Fruit fly (Drosophila melanogaster) whole organism, embryonic: ENCODE results near the gene CG9933.

ENCODE experiments used
- Atf6 ChIP-seq: fragments of 200-800 bp; sonication (Bioruptor generic); IDR thresholded peaks from 2 replicates; pipeline ENCODE4 v1.3.6; 2022; ENCODE audit warnings: missing biosample characterization, missing genetic modification characterization
- Awh ChIP-seq: fragments of 200-800 bp; sonication (Bioruptor generic); IDR thresholded peaks from 2 replicates; pipeline ENCODE4, ENCODE4 v1.3.6; 2022; ENCODE audit warnings: missing biosample characterization, missing genetic modification characterization
- Blimp-1 ChIP-seq: fragments of 200-800 bp; sonication (Bioruptor generic); optimal IDR thresholded peaks from 3 replicates; lab custom pipeline; 2018; ENCODE audit warnings: missing biosample characterization, missing genetic modification characterization, mild to moderate bottlenecking, moderate library complexity, missing genetic modification reagents
- Bteb2 ChIP-seq: fragments of 200-800 bp; sonication (Bioruptor generic); optimal IDR thresholded peaks from 2 replicates; lab custom pipeline; 2016; ENCODE audit warnings: missing biosample characterization, missing genetic modification characterization
- CG10147 ChIP-seq: fragments of 200-800 bp; sonication (Bioruptor generic); optimal IDR thresholded peaks from 2 replicates; lab custom pipeline; 2019; ENCODE audit warnings: missing biosample characterization, mild to moderate bottlenecking, missing genetic modification characterization, moderate library complexity
- CG10321 ChIP-seq: fragments of 200-800 bp; sonication (Bioruptor generic); IDR thresholded peaks from 2 replicates; pipeline ENCODE4 v1.3.6; 2022; ENCODE audit warnings: missing biosample characterization, missing genetic modification characterization
- CG12299 ChIP-seq: fragments of 200-800 bp; sonication (Bioruptor generic); optimal IDR thresholded peaks from 2 replicates; lab custom pipeline; 2018; ENCODE audit warnings: missing biosample characterization, mild to moderate bottlenecking, missing genetic modification characterization
- CG13424 ChIP-seq: fragments of 200-800 bp; sonication (Bioruptor generic); optimal IDR thresholded peaks from 2 replicates; lab custom pipeline; 2019; ENCODE audit warnings: missing biosample characterization, mild to moderate bottlenecking, missing genetic modification characterization, moderate library complexity
- CG14050 ChIP-seq: fragments of 200-800 bp; sonication (Bioruptor generic); IDR thresholded peaks from 3 replicates; pipeline ENCODE4 v1.3.6; 2022; ENCODE audit warnings: missing biosample characterization, missing genetic modification characterization
- CG14667 ChIP-seq: fragments of 200-800 bp; sonication (Bioruptor generic); IDR thresholded peaks from 2 replicates; pipeline ENCODE4 v1.3.6; 2022; ENCODE audit warnings: missing biosample characterization, missing genetic modification characterization
- CG14860 ChIP-seq: fragments of 200-800 bp; sonication (Bioruptor generic); IDR thresholded peaks from 3 replicates; pipeline ENCODE4 v1.3.6; 2022; ENCODE audit warnings: missing biosample characterization, missing genetic modification characterization; ENCODE audit not compliant: partially characterized antibody
- CG17385 ChIP-seq: fragments of 200-800 bp; sonication (Bioruptor generic); optimal IDR thresholded peaks from 3 replicates; lab custom pipeline; 2018; ENCODE audit warnings: missing biosample characterization, mild to moderate bottlenecking, missing genetic modification characterization
- CG17568 ChIP-seq: fragments of 200-800 bp; sonication (Bioruptor generic); optimal IDR thresholded peaks from 2 replicates; lab custom pipeline; 2018; ENCODE audit warnings: missing biosample characterization, mild to moderate bottlenecking, missing genetic modification characterization, moderate library complexity
- CG31441 ChIP-seq: fragments of 200-800 bp; sonication (Bioruptor generic); IDR thresholded peaks from 2 replicates; pipeline ENCODE4 v1.3.6; 2022; ENCODE audit warnings: missing biosample characterization, missing genetic modification characterization
- CG33557 ChIP-seq: fragments of 200-800 bp; sonication (Bioruptor generic); optimal IDR thresholded peaks from 2 replicates; lab custom pipeline; 2019; ENCODE audit warnings: missing biosample characterization, mild to moderate bottlenecking, missing genetic modification characterization, moderate library complexity
- CG6254 ChIP-seq: fragments of 200-800 bp; sonication (Bioruptor generic); optimal IDR thresholded peaks from 3 replicates; lab custom pipeline; 2017; ENCODE audit warnings: mild to moderate bottlenecking, missing biosample characterization, missing genetic modification reagents, missing genetic modification characterization
- CG6654 ChIP-seq: fragments of 200-800 bp; sonication (Bioruptor generic); optimal IDR thresholded peaks from 2 replicates; lab custom pipeline; 2017; ENCODE audit warnings: missing biosample characterization, mild to moderate bottlenecking, missing genetic modification characterization
- CG7839 ChIP-seq: fragments of 200-800 bp; sonication (Bioruptor generic); optimal IDR thresholded peaks from 3 replicates; lab custom pipeline; 2018; ENCODE audit warnings: missing biosample characterization, mild to moderate bottlenecking, missing genetic modification characterization, moderate library complexity
- CHES-1-like ChIP-seq: fragments of 200-800 bp; sonication (Bioruptor generic); optimal IDR thresholded peaks from 2 replicates; lab custom pipeline; 2016; ENCODE audit warnings: missing biosample characterization, missing genetic modification characterization
- CTCF ChIP-seq: fragments of 200-800 bp; sonication (Bioruptor generic); optimal IDR thresholded peaks from 2 replicates; lab custom pipeline; 2017; ENCODE audit warnings: missing biosample characterization, mild to moderate bottlenecking, missing genetic modification characterization, moderate library complexity
- Drgx ChIP-seq: fragments of 200-800 bp; sonication (Bioruptor generic); IDR thresholded peaks from 2 replicates; pipeline ENCODE4 v1.3.6; 2022; ENCODE audit warnings: missing biosample characterization, missing genetic modification characterization
- Kr ChIP-seq: fragments of 200-800 bp; sonication (Bioruptor generic); optimal IDR thresholded peaks from 2 replicates; lab custom pipeline; 2017; ENCODE audit warnings: missing biosample characterization, mild to moderate bottlenecking, missing genetic modification characterization
- MBD-R2 ChIP-seq: fragments of 200-800 bp; sonication (Bioruptor generic); IDR thresholded peaks from 2 replicates; pipeline ENCODE4 v1.3.6; 2022; ENCODE audit warnings: missing biosample characterization, missing genetic modification characterization
- MESR4 ChIP-seq: fragments of 200-800 bp; sonication (Bioruptor generic); optimal IDR thresholded peaks from 2 replicates; lab custom pipeline; 2018; ENCODE audit warnings: missing biosample characterization, mild to moderate bottlenecking, missing genetic modification characterization, moderate library complexity
- MTF-1 ChIP-seq: fragments of 200-800 bp; sonication (Bioruptor generic); optimal IDR thresholded peaks from 2 replicates; lab custom pipeline; 2018; ENCODE audit warnings: missing biosample characterization, mild to moderate bottlenecking, missing genetic modification characterization, borderline replicate concordance
- Med ChIP-seq: fragments of 200-800 bp; sonication (Bioruptor generic); peaks from one replicate; lab custom pipeline; 2016; ENCODE audit warnings: missing biosample characterization, missing genetic modification characterization, mild to moderate bottlenecking, inconsistent platforms, moderate library complexity
- Vsx1 ChIP-seq: fragments of 200-800 bp; sonication (Bioruptor generic); optimal IDR thresholded peaks from 2 replicates; lab custom pipeline; 2017; ENCODE audit warnings: missing biosample characterization, mild to moderate bottlenecking, missing genetic modification characterization, missing genetic modification reagents
- YL-1 ChIP-seq: fragments of 200-800 bp; sonication (Bioruptor generic); optimal IDR thresholded peaks from 3 replicates; lab custom pipeline; 2017; ENCODE audit warnings: missing biosample characterization, mild to moderate bottlenecking, missing genetic modification characterization
- bcd ChIP-seq: fragments of 200-800 bp; sonication (Bioruptor generic); optimal IDR thresholded peaks from 2 replicates; lab custom pipeline; 2017; ENCODE audit warnings: missing biosample characterization, mild to moderate bottlenecking, missing genetic modification characterization
- bowl ChIP-seq: fragments of 200-800 bp; sonication (Bioruptor generic); IDR thresholded peaks from 2 replicates; pipeline ENCODE4 v1.3.6; 2022; ENCODE audit warnings: missing biosample characterization, missing genetic modification characterization
- corto ChIP-seq: fragments of 200-800 bp; sonication (Bioruptor generic); optimal IDR thresholded peaks from 2 replicates; lab custom pipeline; 2016; ENCODE audit warnings: missing biosample characterization, mild to moderate bottlenecking, missing genetic modification characterization, moderate library complexity
- crol ChIP-seq: fragments of 200-800 bp; sonication (Bioruptor generic); IDR thresholded peaks from 2 replicates; pipeline ENCODE4 v1.3.6; 2022; ENCODE audit warnings: missing biosample characterization, missing genetic modification characterization
- crp ChIP-seq, 2 experiments: fragments of 200-800 bp; sonication (Bioruptor generic); optimal IDR thresholded peaks; 2 replicates in 1 of 2; 3 replicates in 1 of 2; lab custom pipeline; 2017; ENCODE audit warnings: missing biosample characterization in 2 of 2, missing genetic modification characterization in 2 of 2, mild to moderate bottlenecking in 1 of 2, moderate library complexity in 1 of 2
- dm ChIP-seq: fragments of 200-800 bp; sonication (Bioruptor generic); optimal IDR thresholded peaks from 3 replicates; lab custom pipeline; 2016; ENCODE audit warnings: missing biosample characterization, missing genetic modification characterization
- gcm2 ChIP-seq: fragments of 200-800 bp; sonication (Bioruptor generic); optimal IDR thresholded peaks from 2 replicates; lab custom pipeline; 2016; ENCODE audit warnings: missing biosample characterization, missing genetic modification characterization
- gfzf ChIP-seq: fragments of 200-800 bp; sonication (Bioruptor generic); optimal IDR thresholded peaks from 2 replicates; lab custom pipeline; 2016; ENCODE audit warnings: missing biosample characterization, mild to moderate bottlenecking, missing genetic modification characterization, moderate library complexity
- gsb ChIP-seq: fragments of 200-800 bp; sonication (Bioruptor generic); IDR thresholded peaks from 2 replicates; pipeline ENCODE4 v1.3.6; 2022; ENCODE audit warnings: missing biosample characterization, missing genetic modification characterization
- her ChIP-seq: fragments of 200-800 bp; sonication (Bioruptor generic); optimal IDR thresholded peaks from 2 replicates; lab custom pipeline; 2016; ENCODE audit warnings: missing biosample characterization, missing genetic modification characterization
- jigr1 ChIP-seq: fragments of 200-800 bp; sonication (Bioruptor generic); IDR thresholded peaks from 3 replicates; pipeline ENCODE4 v1.3.6; 2022; ENCODE audit warnings: missing biosample characterization, missing genetic modification characterization
- kay ChIP-seq: fragments of 200-800 bp; sonication (Bioruptor generic); optimal IDR thresholded peaks from 2 replicates; lab custom pipeline; 2016; ENCODE audit warnings: missing biosample characterization, missing genetic modification characterization
- lov ChIP-seq, 2 experiments: fragments of 200-800 bp in 1 of 2; fragments of >200 bp in 1 of 2; sonication (Bioruptor generic) in 1 of 2; IDR thresholded peaks in 1 of 2; optimal IDR thresholded peaks in 1 of 2; 2 replicates in 1 of 2; 3 replicates in 1 of 2; pipeline versions ENCODE4 v1.3.6 to Lab custom; 2017 to 2022; ENCODE audit warnings: missing biosample characterization in 1 of 2, missing genetic modification characterization in 1 of 2
- onecut ChIP-seq: fragments of 200-800 bp; sonication (Bioruptor generic); IDR thresholded peaks from 2 replicates; pipeline ENCODE4 v1.3.6; 2022; ENCODE audit warnings: missing biosample characterization, missing genetic modification characterization
- pan ChIP-seq, 4 experiments: fragments of >200 bp in 3 of 4; fragments of 200-800 bp in 1 of 4; sonication (Bioruptor generic) in 1 of 4; optimal IDR thresholded peaks in 3 of 4; IDR thresholded peaks in 1 of 4; 2 replicates each; pipeline versions ENCODE4 v1.3.6 to Lab custom; 2017 to 2022; ENCODE audit warnings: missing biosample characterization in 2 of 4, missing genetic modification characterization in 2 of 4, mixed read lengths in 1 of 4
- pzg ChIP-seq: fragments of 200-800 bp; sonication (Bioruptor generic); optimal IDR thresholded peaks from 3 replicates; lab custom pipeline; 2018; ENCODE audit warnings: missing biosample characterization, mild to moderate bottlenecking, missing genetic modification characterization, moderate library complexity
- repo ChIP-seq: fragments of 200-800 bp; sonication (Bioruptor generic); optimal IDR thresholded peaks from 2 replicates; lab custom pipeline; 2016; ENCODE audit warnings: missing biosample characterization, missing genetic modification characterization
- sna ChIP-seq: fragments of 200-800 bp; sonication (Bioruptor generic); IDR thresholded peaks from 2 replicates; pipeline ENCODE4 v1.3.6; 2022; ENCODE audit warnings: missing biosample characterization, missing genetic modification characterization; ENCODE audit not compliant: partially characterized antibody
- tgo ChIP-seq: fragments of 200-800 bp; sonication (Bioruptor generic); IDR thresholded peaks from 3 replicates; pipeline ENCODE4 v1.3.6; 2022; ENCODE audit warnings: missing biosample characterization, missing genetic modification characterization
- tio ChIP-seq: fragments of 200-800 bp; sonication (Bioruptor generic); optimal IDR thresholded peaks from 2 replicates; lab custom pipeline; 2017; ENCODE audit warnings: missing biosample characterization, missing genetic modification characterization, inconsistent platforms

The CG9933 gene

dm6 chr2L:13004059-13004870 is 16.8 kb downstream of the CG9933 start, which contains the start of the genes Vha68-1 and mTor (continued):
- peak; percentile 61 for TF ChIP-seq CHES-1-like
- peak; percentile 47 for TF ChIP-seq CG33557 (GFP tag; lab: Kevin White, UChicago)
- TF ChIP-seq MTF-1 (GFP tag; lab: Kevin White, UChicago), result no peak
- TF ChIP-seq gsb, result no peak
- TF ChIP-seq kay (GFP tag; lab: Kevin White, UChicago), result peak; percentile 54
- TF ChIP-seq jigr1 (GFP tag; lab: Robert Waterston, UW), result peak; percentile 85
- peak; percentile 61 for TF ChIP-seq repo
- TF ChIP-seq CG10147 (GFP tag; lab: Kevin White, UChicago), result no peak
- TF ChIP-seq tio, result peak; percentile 78
- TF ChIP-seq pzg, result peak; percentile 66
- TF ChIP-seq CG17568, result no peak
- TF ChIP-seq sna, result peak; percentile 81
- no peak for TF ChIP-seq Vsx1 (GFP tag; lab: Kevin White, UChicago)
- no peak for TF ChIP-seq CG6254 (GFP tag; lab: Kevin White, UChicago)
- peak; percentile 73 for TF ChIP-seq Drgx
- TF ChIP-seq MBD-R2, result no peak; the same call in 1 of the 2 replicates
- no peak for TF ChIP-seq CG7839
- TF ChIP-seq Bteb2 (GFP tag; lab: Kevin White, UChicago), result peak; percentile 53
- no peak for TF ChIP-seq gcm2 (GFP tag; lab: Kevin White, UChicago)
- TF ChIP-seq CG14667 (GFP tag; lab: Robert Waterston, UW), result peak; percentile 52
- TF ChIP-seq dm, result peak; percentile 41
- TF ChIP-seq CG14050 (GFP tag; lab: Robert Waterston, UW), result peak; percentile 54; the same call in 2 of the 3 replicates
- peak; percentile 95 for TF ChIP-seq Med (GFP tag; lab: Kevin White, UChicago)
- no peak for TF ChIP-seq Kr (GFP tag; lab: Kevin White, UChicago)
- peak; percentile 47; the same call in 1 of the 2 replicates for TF ChIP-seq Atf6 (GFP tag; lab: Robert Waterston, UW)
- peak; percentile 78 for TF ChIP-seq CG13424
- TF ChIP-seq pan (optimal IDR thresholded peaks at IDR 0.05; lab: Kevin White, UChicago), result no peak
- TF ChIP-seq pan (GFP tag; optimal IDR thresholded peaks at IDR 0.05 in 1 of 2, IDR thresholded peaks at IDR 0.05 in 1 of 2), result peak in 1 of 2 experiments; percentile 80
- no peak for TF ChIP-seq Blimp-1
- TF ChIP-seq crp (GFP tag; optimal IDR thresholded peaks at IDR 0.05; lab: Kevin White, UChicago), result peak in 1 of 2 experiments; percentile 36
- TF ChIP-seq bcd, result peak; percentile 83
- peak; percentile 83 for TF ChIP-seq CG14860
- TF ChIP-seq, all 482 proteins: peak for 300

DNA sequence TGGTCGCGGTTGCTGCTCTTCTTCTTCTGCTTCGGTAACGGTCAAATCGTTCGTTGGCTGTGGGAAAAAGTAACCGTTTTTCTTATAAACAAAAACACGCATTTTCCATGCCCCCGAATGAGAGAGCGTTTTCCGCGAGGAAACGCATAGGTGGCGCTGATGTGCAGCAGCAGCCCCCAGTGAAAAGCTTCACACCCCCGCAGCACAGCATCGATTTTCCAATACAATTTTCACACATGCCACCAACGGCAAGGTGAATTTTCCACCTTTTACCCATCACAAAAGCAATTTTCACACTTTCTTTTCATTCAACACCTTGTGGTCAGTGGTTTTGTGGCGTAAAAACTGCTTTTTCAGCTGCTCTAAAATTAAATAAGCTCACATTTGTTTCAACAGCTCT is 17.5 kb downstream of the CG9933 start:
- TF ChIP-seq lov (optimal IDR thresholded peaks at IDR 0.05; lab: Kevin White, UChicago) (no peak), lov (GFP tag; IDR thresholded peaks at IDR 0.05; lab: Robert Waterston, UW) (0 out of 3 replicates have a peak, but pooled peaks have one; percentile 11), MESR4 (GFP tag; lab: Kevin White, UChicago) (peak; percentile 80), pan (optimal IDR thresholded peaks at IDR 0.05; lab: Kevin White, UChicago) (no peak), pan (GFP tag; optimal IDR thresholded peaks at IDR 0.05 in 1 of 2, IDR thresholded peaks at IDR 0.05 in 1 of 2) (peak in 1 of 2 experiments; percentile 8), CTCF (GFP tag; lab: Kevin White, UChicago) (peak; percentile 94), Awh (GFP tag; lab: Robert Waterston, UW) (0 out of 2 replicates have a peak, but pooled peaks have one; percentile 25), MBD-R2 (peak; percentile 57), her (no peak), CG12299 (tag; lab: Kevin White, UChicago) (no peak), gfzf (GFP tag; lab: Kevin White, UChicago) (peak; percentile 0), bowl (GFP tag; lab: Robert Waterston, UW) (0 out of 2 replicates have a peak, but pooled peaks have one; percentile 19), CG17385 (GFP tag; lab: Kevin White, UChicago) (peak; percentile 61), onecut (GFP tag; lab: Robert Waterston, UW) (peak; percentile 100), CG10321 (GFP tag; lab: Robert Waterston, UW) (no peak), CG6654 (GFP tag; lab: Kevin White, UChicago) (no peak), YL-1 (peak; percentile 1), corto (GFP tag; lab: Kevin White, UChicago) (no peak), crol (GFP tag; lab: Robert Waterston, UW) (peak; percentile 75), CG31441 (GFP tag; lab: Robert Waterston, UW) (no peak), tgo (no peak)
- TF ChIP-seq, all 482 proteins: peak for 12
